Fruit fly (Drosophila melanogaster): Measurements from ENCODE around the gene LKRSDH.

The LKRSDH gene

dm6 chr2L:7775260-7775659 is 20.5 kb downstream of the LKRSDH start:
- TF ChIP-seq fkh (GFP tag; optimal IDR thresholded peaks at IDR 0.05) (peak; percentile 60), CG10669 (GFP tag; optimal IDR thresholded peaks at IDR 0.05) (no peak)

- TF ChIP-seq CG6276 (GFP tag; optimal IDR thresholded peaks at IDR 0.05) (no peak), CG7368 (GFP tag; optimal IDR thresholded peaks at IDR 0.05) (no peak), CG11294 (GFP tag; IDR thresholded peaks at IDR 0.05) (peak; percentile 9; the same call in 1 of the 2 replicates)
Measured at dm6 chr2L:7771891-7772290, 23.9 kb downstream of the LKRSDH start.

dm6 chr2L:7767328-7767727 is 28.4 kb downstream of the LKRSDH start, which contains the start of gene CG7191:
Gene CG7191 (plus strand): TSS chr2L:7767628.
- no peak for TF ChIP-seq eg (GFP tag; IDR thresholded peaks at IDR 0.05)
- no peak for TF ChIP-seq CG11762 (GFP tag; optimal IDR thresholded peaks at IDR 0.05; ENCODE audit: insufficient read depth)
- TF ChIP-seq Hr4 (GFP tag; optimal IDR thresholded peaks at IDR 0.05) = no peak
- no peak for TF ChIP-seq pdm3 (GFP tag; optimal IDR thresholded peaks at IDR 0.05)

dm6 chr2L:7756835-7757234 is 38.9 kb downstream of the LKRSDH start:
- TF ChIP-seq CG8319 (GFP tag; optimal IDR thresholded peaks at IDR 0.05) = no peak
- peak; percentile 20 for TF ChIP-seq CG32006 (GFP tag; optimal IDR thresholded peaks at IDR 0.05)
- peak; percentile 10 for TF ChIP-seq acj6 (GFP tag; optimal IDR thresholded peaks at IDR 0.05)
- no peak for TF ChIP-seq fkh (GFP tag; optimal IDR thresholded peaks at IDR 0.05)
- TF ChIP-seq CG11294 (GFP tag; IDR thresholded peaks at IDR 0.05) = 0 out of 2 replicates have a peak, but pooled peaks have one; percentile 19
- TF ChIP-seq Hr4 (GFP tag; optimal IDR thresholded peaks at IDR 0.05) = peak; percentile 2
- TF ChIP-seq CG6792 (GFP tag; optimal IDR thresholded peaks at IDR 0.05) = no peak
- no peak for TF ChIP-seq CG9139 (GFP tag; optimal IDR thresholded peaks at IDR 0.05)
- TF ChIP-seq CG1621 (tag; optimal IDR thresholded peaks at IDR 0.05) = no peak
- TF ChIP-seq eg (GFP tag; IDR thresholded peaks at IDR 0.05) = peak; percentile 51; the same call in 1 of the 3 replicates
- peak; percentile 48; the same call in 1 of the 2 replicates for TF ChIP-seq CG15336 (GFP tag; IDR thresholded peaks at IDR 0.05)
- peak; percentile 40; the same call in 1 of the 3 replicates for TF ChIP-seq CG8119 (GFP tag; IDR thresholded peaks at IDR 0.05)

dm6 chr2L:7754539-7754938 is 41.2 kb downstream of the LKRSDH start:
- TF ChIP-seq eg (GFP tag; IDR thresholded peaks at IDR 0.05) = 0 out of 3 replicates have a peak, but pooled peaks have one; percentile 55
- no peak for TF ChIP-seq CG8319 (GFP tag; optimal IDR thresholded peaks at IDR 0.05)
- 0 out of 3 replicates have a peak, but pooled peaks have one; percentile 17 for TF ChIP-seq CG8119 (GFP tag; IDR thresholded peaks at IDR 0.05)
- no peak for TF ChIP-seq Hr38 (GFP tag; optimal IDR thresholded peaks at IDR 0.05)
- peak; percentile 48; the same call in 2 of the 3 replicates for TF ChIP-seq CG6163 (GFP tag; IDR thresholded peaks at IDR 0.05)
- no peak for TF ChIP-seq Sox14 (GFP tag; optimal IDR thresholded peaks at IDR 0.05)
- no peak for TF ChIP-seq OdsH (GFP tag; optimal IDR thresholded peaks at IDR 0.05)
- no peak for TF ChIP-seq fkh (GFP tag; optimal IDR thresholded peaks at IDR 0.05)
- peak; percentile 4 for TF ChIP-seq cyc (GFP tag; optimal IDR thresholded peaks at IDR 0.05)
- no peak for TF ChIP-seq fd59A (GFP tag; optimal IDR thresholded peaks at IDR 0.05)
- peak; percentile 23 for TF ChIP-seq CG6276 (GFP tag; optimal IDR thresholded peaks at IDR 0.05)
- peak; percentile 14 for TF ChIP-seq CG31627 (GFP tag; optimal IDR thresholded peaks at IDR 0.05)
- peak; percentile 19 for TF ChIP-seq Lpt (GFP tag; optimal IDR thresholded peaks at IDR 0.05)
- TF ChIP-seq Met (GFP tag; optimal IDR thresholded peaks at IDR 0.05) = peak; percentile 21
- no peak for TF ChIP-seq Gug (GFP tag; IDR thresholded peaks at IDR 0.05)
- TF ChIP-seq acj6 (GFP tag; optimal IDR thresholded peaks at IDR 0.05) = no peak
- TF ChIP-seq Smox (GFP tag; optimal IDR thresholded peaks at IDR 0.05) = no peak
- TF ChIP-seq Ets21C (GFP tag; optimal IDR thresholded peaks at IDR 0.05) = no peak
- TF ChIP-seq svp (GFP tag) = peak; percentile 65
- TF ChIP-seq CG15336 (GFP tag; IDR thresholded peaks at IDR 0.05) = peak; percentile 53
- TF ChIP-seq salr (GFP tag; optimal IDR thresholded peaks at IDR 0.05) = no peak
- TF ChIP-seq CG3919 (GFP tag; optimal IDR thresholded peaks at IDR 0.05) = peak; percentile 26
- no peak for TF ChIP-seq Eip75B (GFP tag; optimal IDR thresholded peaks at IDR 0.05)
- peak; percentile 5 for TF ChIP-seq dsx (GFP tag; optimal IDR thresholded peaks at IDR 0.05; ENCODE audit: poor library complexity, severe bottlenecking)
- 0 out of 2 replicates have a peak, but pooled peaks have one; percentile 25 for TF ChIP-seq CG11294 (GFP tag; IDR thresholded peaks at IDR 0.05)
- peak; percentile 45 for TF ChIP-seq CG32006 (GFP tag; optimal IDR thresholded peaks at IDR 0.05)
- no peak for TF ChIP-seq CG10631 (GFP tag; optimal IDR thresholded peaks at IDR 0.05)
- no peak for TF ChIP-seq Sox15 (GFP tag; optimal IDR thresholded peaks at IDR 0.05)
- no peak for TF ChIP-seq CG1621 (tag; optimal IDR thresholded peaks at IDR 0.05)
- no peak for TF ChIP-seq Eip93F (GFP tag; optimal IDR thresholded peaks at IDR 0.05)
- TF ChIP-seq lz (GFP tag; optimal IDR thresholded peaks at IDR 0.05) = no peak
- no peak for TF ChIP-seq dac (GFP tag; optimal IDR thresholded peaks at IDR 0.05)
- peak; percentile 11 to 70 for TF ChIP-seq ss (GFP tag; optimal IDR thresholded peaks at IDR 0.05)
- TF ChIP-seq fd85E (GFP tag; optimal IDR thresholded peaks at IDR 0.05) = no peak
- no peak for TF ChIP-seq CG7368 (GFP tag; optimal IDR thresholded peaks at IDR 0.05)
- TF ChIP-seq CG3032 (tag; optimal IDR thresholded peaks at IDR 0.05) = peak; percentile 15

Data from whole organism, prepupa.